Fruit fly (Drosophila melanogaster) whole organism, wandering third instar larva: ENCODE results near the gene Pgant5.

Source experiments
- Abd-B ChIP-seq: fragments of >200 bp; optimal IDR thresholded peaks from 2 replicates; lab custom pipeline; 2017; ENCODE audit warnings: missing biosample characterization, missing genetic modification characterization
- CG32264 ChIP-seq: fragments of 200-800 bp; sonication (Bioruptor generic); optimal IDR thresholded peaks from 2 replicates; lab custom pipeline; 2016; ENCODE audit warnings: missing biosample characterization, missing genetic modification characterization
- CG9705 ChIP-seq: fragments of 200-800 bp; sonication (Bioruptor generic); optimal IDR thresholded peaks from 2 replicates; lab custom pipeline; 2018; ENCODE audit warnings: missing biosample characterization, mild to moderate bottlenecking, missing genetic modification characterization
- CrebA ChIP-seq: fragments of 200-800 bp; sonication (Bioruptor generic); optimal IDR thresholded peaks from 2 replicates; lab custom pipeline; 2016; ENCODE audit warnings: missing biosample characterization, mild to moderate bottlenecking, missing genetic modification characterization, borderline replicate concordance
- Dfd ChIP-seq: fragments of >200 bp; optimal IDR thresholded peaks from 2 replicates; lab custom pipeline; 2017; ENCODE audit warnings: missing biosample characterization, missing genetic modification characterization
- Dif ChIP-seq: fragments of 200-275, 200-300 bp; sonication (Bioruptor generic); optimal IDR thresholded peaks from 2 replicates; lab custom pipeline; 2018; ENCODE audit warnings: missing biosample characterization, missing genetic modification characterization; ENCODE audit not compliant: partially characterized antibody
- Hnf4 ChIP-seq: fragments of 200-800 bp; sonication (Bioruptor generic); optimal IDR thresholded peaks from 2 replicates; lab custom pipeline; 2016; ENCODE audit warnings: missing biosample characterization, mild to moderate bottlenecking, missing genetic modification characterization
- Hr78 ChIP-seq: fragments of >200 bp; optimal IDR thresholded peaks from 2 replicates; lab custom pipeline; 2017; ENCODE audit warnings: missing biosample characterization, missing genetic modification characterization
- Hr83 ChIP-seq: fragments of 200-300 bp; sonication (Bioruptor generic); optimal IDR thresholded peaks from 2 replicates; lab custom pipeline; 2016; ENCODE audit warnings: missing biosample characterization, mild to moderate bottlenecking, missing genetic modification characterization, moderate library complexity; ENCODE audit not compliant: poor library complexity, severe bottlenecking
- Jra ChIP-seq: sonication (Bioruptor generic); optimal IDR thresholded peaks from 2 replicates; lab custom pipeline; 2016; ENCODE audit warnings: missing biosample characterization, missing genetic modification characterization
- Myc ChIP-seq: fragments of >200 bp; optimal IDR thresholded peaks from 2 replicates; lab custom pipeline; 2017
- N ChIP-seq: fragments of >200 bp; optimal IDR thresholded peaks from 2 replicates; lab custom pipeline; 2018; ENCODE audit warnings: missing biosample characterization, missing external identifiers, missing genetic modification characterization
- OdsH ChIP-seq: fragments of 200-800 bp; sonication (Bioruptor generic); optimal IDR thresholded peaks from 2 replicates; lab custom pipeline; 2016; ENCODE audit warnings: missing biosample characterization, mild to moderate bottlenecking, missing genetic modification characterization
- Rel ChIP-seq, 2 experiments: fragments of 200-800 bp; sonication (Bioruptor generic) in 1 of 2; optimal IDR thresholded peaks; 2 replicates in 1 of 2; 3 replicates in 1 of 2; lab custom pipeline; 2016 to 2019; ENCODE audit warnings: mild to moderate bottlenecking in 2 of 2, missing biosample characterization in 2 of 2, missing genetic modification characterization in 2 of 2, moderate library complexity in 1 of 2
- Sp1 ChIP-seq: fragments of 200-800 bp; sonication (Bioruptor generic); optimal IDR thresholded peaks from 3 replicates; lab custom pipeline; 2019; ENCODE audit warnings: missing biosample characterization, mild to moderate bottlenecking, missing genetic modification characterization, moderate library complexity
- Vsx2 ChIP-seq: fragments of 200-300, 225-300 bp; sonication (Bioruptor generic); optimal IDR thresholded peaks from 2 replicates; lab custom pipeline; 2018; ENCODE audit warnings: missing biosample characterization, missing genetic modification characterization; ENCODE audit not compliant: partially characterized antibody
- br ChIP-seq: fragments of 200-800 bp; sonication (Bioruptor generic); optimal IDR thresholded peaks from 2 replicates; lab custom pipeline; 2016; ENCODE audit warnings: missing biosample characterization, missing genetic modification characterization
- brk ChIP-seq: fragments of 200-800 bp; sonication (Bioruptor generic); optimal IDR thresholded peaks from 2 replicates; lab custom pipeline; 2016; ENCODE audit warnings: missing biosample characterization, mild to moderate bottlenecking, missing genetic modification characterization
- dl ChIP-seq, 2 experiments: fragments of 175-275, 200-275 bp in 1 of 2; fragments of 200-275 bp in 1 of 2; sonication (Bioruptor generic); optimal IDR thresholded peaks; lab custom pipeline; 2018; ENCODE audit warnings: mild to moderate bottlenecking in 2 of 2, missing biosample characterization in 2 of 2, missing genetic modification characterization in 2 of 2, moderate library complexity in 2 of 2; ENCODE audit not compliant: partially characterized antibody in 2 of 2, insufficient read depth in 1 of 2
- ey ChIP-seq: fragments of 200-800 bp; sonication (Bioruptor generic); optimal IDR thresholded peaks from 2 replicates; lab custom pipeline; 2016; ENCODE audit warnings: missing biosample characterization, missing genetic modification characterization
- foxo ChIP-seq, 2 experiments: fragments of 200-800 bp; sonication (Bioruptor generic); optimal IDR thresholded peaks; 2 replicates in 1 of 2; 3 replicates in 1 of 2; lab custom pipeline; 2016 to 2017; ENCODE audit warnings: missing biosample characterization in 2 of 2, missing genetic modification characterization in 2 of 2
- h ChIP-seq: fragments of 200-800 bp; sonication (Bioruptor generic); optimal IDR thresholded peaks from 3 replicates; lab custom pipeline; 2016; ENCODE audit warnings: missing biosample characterization, mild to moderate bottlenecking, missing genetic modification characterization
- pan ChIP-seq: fragments of >200 bp; optimal IDR thresholded peaks from 2 replicates; lab custom pipeline; 2017
- psq ChIP-seq: fragments of 200-800 bp; sonication (Bioruptor generic); optimal IDR thresholded peaks from 3 replicates; lab custom pipeline; 2017; ENCODE audit warnings: missing biosample characterization, mild to moderate bottlenecking, missing genetic modification characterization, moderate library complexity
- sage ChIP-seq: fragments of 200-800 bp; sonication (Bioruptor generic); optimal IDR thresholded peaks from 2 replicates; lab custom pipeline; 2016; ENCODE audit warnings: missing biosample characterization, mild to moderate bottlenecking, missing genetic modification characterization
- sv ChIP-seq: fragments of 200-800 bp; sonication (Bioruptor generic); optimal IDR thresholded peaks from 3 replicates; lab custom pipeline; 2016; ENCODE audit warnings: missing biosample characterization, missing genetic modification characterization
- tai ChIP-seq: sonication (Bioruptor generic); optimal IDR thresholded peaks from 2 replicates; lab custom pipeline; 2016; ENCODE audit warnings: missing biosample characterization, missing genetic modification characterization
- usp ChIP-seq: fragments of >200 bp; optimal IDR thresholded peaks from 2 replicates; lab custom pipeline; 2017; ENCODE audit warnings: missing biosample characterization, missing genetic modification characterization

The Pgant5 gene

dm6 chr2L:5029049-5029808 lies 64.2 kb downstream of the Pgant5 start, which contains the start of gene Col4a1:
Col4a1 (plus strand) TSS chr2L:5029609.
- no peak for TF ChIP-seq N
- no peak for TF ChIP-seq Rel (GFP tag; optimal IDR thresholded peaks at IDR 0.05; lab: Kevin White, UChicago)
- TF ChIP-seq Rel (tag; optimal IDR thresholded peaks at IDR 0.05; lab: Kevin White, UChicago): peak; percentile 2
- TF ChIP-seq Vsx2 (GFP tag; lab: Kevin White, UChicago): no peak

dm6 chr2L:5028091-5028490 lies 65.3 kb downstream of the Pgant5 start, which contains the start of gene vkg:
vkg (minus strand) TSS chr2L:5028191.
- TF ChIP-seq CG9705 (GFP tag; lab: Kevin White, UChicago) (no peak), Dfd (GFP tag; lab: Kevin White, UChicago) (no peak)

- TF ChIP-seq tai (GFP tag; lab: Kevin White, UChicago) (no peak), psq (GFP tag; lab: Kevin White, UChicago) (no peak), Rel (GFP tag; optimal IDR thresholded peaks at IDR 0.05; lab: Kevin White, UChicago) (no peak), Rel (tag; optimal IDR thresholded peaks at IDR 0.05; lab: Kevin White, UChicago) (peak; percentile 10), sage (no peak), brk (GFP tag; lab: Kevin White, UChicago) (no peak), usp (GFP tag; lab: Kevin White, UChicago) (no peak), ey (no peak), CG32264 (GFP tag; lab: Kevin White, UChicago) (no peak), Jra (GFP tag; lab: Kevin White, UChicago) (no peak)
Observed at dm6 chr2L:5027321-5028069, 65.9 kb downstream of the Pgant5 start.

- no peak for TF ChIP-seq Sp1 (GFP tag; lab: Kevin White, UChicago)
- no peak for TF ChIP-seq sv (GFP tag; lab: Kevin White, UChicago)
- TF ChIP-seq OdsH (GFP tag; lab: Kevin White, UChicago): no peak
Observed at dm6 chr2L:5025557-5025956, 67.8 kb downstream of the Pgant5 start.

- TF ChIP-seq Hr83 (no peak), Myc (lab: Kevin White, UChicago) (no peak), Vsx2 (GFP tag; lab: Kevin White, UChicago) (no peak), Abd-B (GFP tag; lab: Kevin White, UChicago) (no peak), pan (no peak), Hnf4 (no peak), dl (GFP tag; optimal IDR thresholded peaks at IDR 0.05; lab: Kevin White, UChicago; ENCODE audit: insufficient read depth in 1 of 2, partially characterized antibody in 2 of 2) (no peak), psq (GFP tag; lab: Kevin White, UChicago) (no peak), ey (no peak), Hr78 (GFP tag; lab: Kevin White, UChicago) (no peak), br (no peak), Dif (GFP tag; lab: Kevin White, UChicago) (no peak), CrebA (GFP tag; lab: Kevin White, UChicago) (no peak), Jra (GFP tag; lab: Kevin White, UChicago) (no peak), N (no peak), h (GFP tag; lab: Kevin White, UChicago) (no peak), sv (GFP tag; lab: Kevin White, UChicago) (no peak), brk (GFP tag; lab: Kevin White, UChicago) (no peak), foxo (GFP tag; optimal IDR thresholded peaks at IDR 0.05; lab: Kevin White, UChicago) (no peak), tai (GFP tag; lab: Kevin White, UChicago) (no peak)
Observed at dm6 chr2L:5022602-5023001, 70.8 kb downstream of the Pgant5 start.
